Worm (Caenorhabditis elegans): Measurements from ENCODE around the gene F31E8.4.

F31E8.4 gene

DNA sequence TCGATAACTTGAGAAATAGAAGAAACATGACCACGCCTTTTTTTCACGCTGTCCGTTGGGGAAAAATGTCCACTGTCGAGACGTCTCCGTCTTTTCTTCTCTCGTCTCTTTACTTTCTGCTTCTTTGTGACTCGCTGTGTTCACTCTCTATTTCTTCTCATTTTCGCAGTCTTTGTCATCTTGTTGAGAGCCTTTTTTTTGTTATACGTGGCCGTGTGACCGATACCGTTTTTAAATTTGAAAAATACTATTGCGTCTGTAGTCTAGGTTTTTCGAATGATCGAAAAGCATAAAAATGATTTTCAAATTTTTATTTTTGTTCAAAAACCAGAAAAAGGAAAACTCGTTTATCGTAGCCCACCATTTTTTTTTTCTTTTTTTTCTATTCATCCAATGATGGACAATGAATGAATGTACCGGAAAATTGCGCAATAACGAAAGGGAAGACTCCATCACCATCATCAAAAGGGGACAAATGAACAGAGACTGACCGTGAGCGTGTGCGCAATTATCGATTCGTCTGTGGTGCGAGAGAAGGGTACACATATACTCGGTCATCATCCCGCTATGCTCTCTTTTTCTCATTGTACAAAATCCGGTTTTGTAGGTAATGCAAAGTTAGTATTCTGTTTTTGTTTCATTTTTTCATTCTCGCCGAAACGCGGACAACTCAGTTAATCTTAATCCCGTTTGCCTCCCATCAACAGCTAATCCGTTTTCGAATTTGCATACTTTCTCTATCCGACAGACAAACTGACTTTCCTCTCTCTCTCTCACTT, 44.5 kb upstream of the F31E8.4 start (continued):
- no peak for TF ChIP-seq mxl-3 (GFP tag; optimal IDR thresholded peaks at IDR 0.05)
- no peak for TF ChIP-seq nhr-48 (tag; optimal IDR thresholded peaks at IDR 0.05)
- TF ChIP-seq zip-2 (tag; optimal IDR thresholded peaks at IDR 0.05), result no peak
- TF ChIP-seq nhr-41 (GFP tag; IDR thresholded peaks at IDR 0.05), result no peak
- TF ChIP-seq dmd-9 (GFP tag; IDR thresholded peaks at IDR 0.05), result no peak
- TF ChIP-seq zag-1 (tag; optimal IDR thresholded peaks at IDR 0.05), result no peak
- no peak for TF ChIP-seq nhr-25 (tag; optimal IDR thresholded peaks at IDR 0.05; ENCODE audit: borderline replicate concordance, insufficient read depth)
- TF ChIP-seq ztf-11 (tag; optimal IDR thresholded peaks at IDR 0.05), result no peak
- peak; percentile 47 for TF ChIP-seq hlh-30 (tag; optimal IDR thresholded peaks at IDR 0.05; ENCODE audit: insufficient read depth)
- TF ChIP-seq ceh-62 (tag; optimal IDR thresholded peaks at IDR 0.05), result no peak
- peak; percentile 48 for TF ChIP-seq ceh-28 (tag; optimal IDR thresholded peaks at IDR 0.05)

DNA sequence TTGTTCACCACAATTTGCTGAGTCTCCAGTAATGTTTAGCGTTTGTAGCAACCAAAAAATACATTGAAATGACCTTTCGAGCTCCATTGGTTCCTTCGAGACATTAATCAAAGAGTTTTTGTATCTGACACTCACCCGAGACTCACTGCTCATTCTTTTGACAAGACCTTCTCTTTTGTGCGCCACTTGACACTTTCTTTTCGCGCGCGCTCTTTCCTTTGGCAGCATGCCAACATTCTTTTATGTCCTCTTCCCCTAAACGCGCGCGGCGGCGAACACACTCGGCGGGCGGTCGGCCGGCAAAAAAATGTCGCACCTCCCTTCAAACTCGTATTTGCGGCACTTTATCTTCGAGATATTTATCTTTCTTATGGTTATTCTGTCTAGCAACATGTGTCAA, 43.7 kb upstream of the F31E8.4 start:
- TF ChIP-seq nhr-28 (tag; optimal IDR thresholded peaks at IDR 0.05), result no peak
- TF ChIP-seq set-16 (GFP tag; IDR thresholded peaks at IDR 0.05), result peak; percentile 48
- TF ChIP-seq unc-130 (GFP tag; optimal IDR thresholded peaks at IDR 0.05), result no peak
- TF ChIP-seq lir-3 (tag; optimal IDR thresholded peaks at IDR 0.05), result no peak
- no peak for TF ChIP-seq tag-97 (GFP tag; IDR thresholded peaks at IDR 0.05)
- TF ChIP-seq ces-1 (GFP tag; optimal IDR thresholded peaks at IDR 0.05), result no peak
- TF ChIP-seq unc-62 (GFP tag; optimal IDR thresholded peaks at IDR 0.05 in 1 of 2), result peak in 1 of 2 experiments; percentile 76
- no peak for TF ChIP-seq unc-62 (tag; optimal IDR thresholded peaks at IDR 0.05)
- no peak for TF ChIP-seq snpc-4 (tag; optimal IDR thresholded peaks at IDR 0.05)
- no peak for TF ChIP-seq lim-7 (GFP tag; IDR thresholded peaks at IDR 0.05)
- no peak for TF ChIP-seq pha-4 (GFP tag; IDR thresholded peaks at IDR 0.05)
- TF ChIP-seq pha-4 (tag; optimal IDR thresholded peaks at IDR 0.05), result no peak
- no peak for TF ChIP-seq lin-38 (GFP tag; IDR thresholded peaks at IDR 0.05)
- TF ChIP-seq daf-12 (tag; optimal IDR thresholded peaks at IDR 0.05), result no peak
- no peak for TF ChIP-seq nhr-42 (GFP tag; IDR thresholded peaks at IDR 0.05)
- TF ChIP-seq skn-1 (tag; optimal IDR thresholded peaks at IDR 0.05), result no peak
- TF ChIP-seq F26F4.8 (GFP tag; conservative IDR thresholded peaks at IDR 0.05), result no peak
- TF ChIP-seq ZK337.2 (GFP tag; IDR thresholded peaks at IDR 0.05), result no peak
- TF ChIP-seq mes-2 (tag; optimal IDR thresholded peaks at IDR 0.05; ENCODE audit: poor library complexity, severe bottlenecking), result peak; percentile 47
- TF ChIP-seq F10B5.3 (tag; optimal IDR thresholded peaks at IDR 0.05), result no peak
- no peak for TF ChIP-seq F44E2.7 (GFP tag; IDR thresholded peaks at IDR 0.05)
- no peak for TF ChIP-seq lin-29 (GFP tag; IDR thresholded peaks at IDR 0.05)
- TF ChIP-seq Y75B8A.6 (GFP tag; IDR thresholded peaks at IDR 0.05), result no peak
- no peak for TF ChIP-seq jun-1 (tag; optimal IDR thresholded peaks at IDR 0.05)
- TF ChIP-seq snpc-1.2 (GFP tag; IDR thresholded peaks at IDR 0.05), result no peak
- TF ChIP-seq rbr-2 (tag; optimal IDR thresholded peaks at IDR 0.05), result peak; percentile 38
- TF ChIP-seq fkh-10 (GFP tag; optimal IDR thresholded peaks at IDR 0.05), result no peak
- no peak for TF ChIP-seq lin-39 (tag; optimal IDR thresholded peaks at IDR 0.05)
- no peak for TF ChIP-seq lin-15B (tag; optimal IDR thresholded peaks at IDR 0.05)
- TF ChIP-seq tra-1 (GFP tag; IDR thresholded peaks at IDR 0.05), result 0 out of 2 replicates have a peak, but pooled peaks have one; percentile 37
- no peak for TF ChIP-seq spr-3 (GFP tag; optimal IDR thresholded peaks at IDR 0.05)
- TF ChIP-seq daf-16 (GFP tag; optimal IDR thresholded peaks at IDR 0.05), result no peak
- no peak for TF ChIP-seq daf-16 (tag; optimal IDR thresholded peaks at IDR 0.05)
- TF ChIP-seq zag-1 (tag; optimal IDR thresholded peaks at IDR 0.05), result no peak
- TF ChIP-seq ZK546.5 (tag; optimal IDR thresholded peaks at IDR 0.05), result no peak
- no peak for TF ChIP-seq mxl-2 (GFP tag; conservative IDR thresholded peaks at IDR 0.05)
- TF ChIP-seq dmd-6 (GFP tag; IDR thresholded peaks at IDR 0.05), result peak; percentile 50; the same call in 1 of the 2 replicates
- TF ChIP-seq hlh-30 (tag; optimal IDR thresholded peaks at IDR 0.05; ENCODE audit: insufficient read depth), result no peak
- TF ChIP-seq nhr-111 (GFP tag; optimal IDR thresholded peaks at IDR 0.05), result no peak
- TF ChIP-seq hmg-1.1 (GFP tag; IDR thresholded peaks at IDR 0.05), result peak; percentile 29; the same call in 1 of the 2 replicates
- no peak for TF ChIP-seq pqm-1 (tag; optimal IDR thresholded peaks at IDR 0.05)

Measured in whole organism, L4 larva.